Worm (Caenorhabditis elegans) whole organism, L2 larva: ENCODE results near the gene cutl-3.

ENCODE experiments used
- C34F6.9 ChIP-seq: fragments of 150-350 bp; optimal IDR thresholded peaks from 2 replicates; lab custom pipeline; 2014; ENCODE audit warnings: missing biosample characterization, missing genetic modification characterization
- ama-1 ChIP-seq: fragments of 150-350 bp; optimal IDR thresholded peaks from 2 replicates; lab custom pipeline; 2018; ENCODE audit warnings: inconsistent platforms
- crh-2 ChIP-seq: sonication (generic microtip); optimal IDR thresholded peaks from 2 replicates; lab custom pipeline; 2017; ENCODE audit warnings: missing biosample characterization, missing genetic modification characterization
- dmd-4 ChIP-seq: sonication (generic microtip); optimal IDR thresholded peaks from 2 replicates; lab custom pipeline; 2017; ENCODE audit warnings: missing biosample characterization, missing genetic modification characterization
- lsy-2 ChIP-seq, 2 experiments: fragments of 150-350 bp in 1 of 2; sonication (generic microtip) in 1 of 2; optimal IDR thresholded peaks; 2 replicates each; lab custom pipeline; 2014 to 2017; ENCODE audit warnings: missing biosample characterization in 2 of 2, missing genetic modification characterization in 2 of 2
- nhr-11 ChIP-seq: fragments of 150-350 bp; optimal IDR thresholded peaks from 2 replicates; lab custom pipeline; 2014; ENCODE audit warnings: missing biosample characterization, missing genetic modification characterization
- nhr-21 ChIP-seq: fragments of 150-350 bp; optimal IDR thresholded peaks from 2 replicates; lab custom pipeline; 2014; ENCODE audit warnings: missing biosample characterization, missing genetic modification characterization
- nhr-6 ChIP-seq: fragments of 150-350 bp; optimal IDR thresholded peaks from 2 replicates; lab custom pipeline; 2014; ENCODE audit warnings: missing biosample characterization, missing genetic modification characterization
- sma-9 ChIP-seq, 2 experiments: fragments of 150-350 bp in 1 of 2; sonication (generic microtip) in 1 of 2; optimal IDR thresholded peaks; 2 replicates each; lab custom pipeline; 2014 to 2016; ENCODE audit warnings: missing genetic modification characterization in 2 of 2, mild to moderate bottlenecking in 1 of 2, missing biosample characterization in 1 of 2, missing compliant biosample characterization in 1 of 2, missing genetic modification reagents in 1 of 2, moderate library complexity in 1 of 2
- unc-55 ChIP-seq: fragments of 150-350 bp; sonication (generic microtip); optimal IDR thresholded peaks from 3 replicates; lab custom pipeline; 2014; ENCODE audit warnings: missing biosample characterization, missing genetic modification reagents, missing genetic modification characterization
- ztf-4 ChIP-seq: fragments of 150-350 bp; optimal IDR thresholded peaks from 2 replicates; lab custom pipeline; 2014; ENCODE audit warnings: missing biosample characterization, missing genetic modification characterization

cutl-3 gene

DNA sequence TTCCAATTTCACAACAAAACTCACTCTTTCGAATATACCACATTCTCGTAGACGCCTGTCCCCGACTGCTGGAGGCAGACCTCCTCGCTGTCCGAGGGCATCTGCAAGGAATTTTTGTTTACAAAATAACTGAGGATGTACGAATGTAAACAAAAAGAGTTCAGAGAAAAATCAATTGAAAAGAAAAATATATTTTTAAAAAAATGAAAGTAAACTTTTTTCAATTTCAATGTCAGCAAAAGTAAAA is 52.9 kb downstream of the cutl-3 start, which contains the start of gene mrp-5:
Gene mrp-5, minus strand, starts transcription at position 101 of the 247 bp plus-strand sequence.
- no peak for TF ChIP-seq nhr-6 (tag; lab: Kevin White, UChicago)
- TF ChIP-seq ama-1 (lab: Kevin White, UChicago): no peak
- no peak for TF ChIP-seq ztf-4 (tag; lab: Kevin White, UChicago)
- TF ChIP-seq dmd-4 (tag; lab: Kevin White, UChicago): no peak
- TF ChIP-seq sma-9 (GFP tag; optimal IDR thresholded peaks at IDR 0.05; lab: Kevin White, UChicago): no peak
- no peak for TF ChIP-seq sma-9 (tag; optimal IDR thresholded peaks at IDR 0.05; lab: Kevin White, UChicago)
- no peak for TF ChIP-seq crh-2
- no peak for TF ChIP-seq nhr-21
- no peak for TF ChIP-seq unc-55 (GFP tag; lab: Kevin White, UChicago)
- TF ChIP-seq lsy-2 (tag; optimal IDR thresholded peaks at IDR 0.05; lab: Kevin White, UChicago): no peak
- TF ChIP-seq C34F6.9 (tag; lab: Kevin White, UChicago): no peak
- no peak for TF ChIP-seq nhr-11
